Worm (Caenorhabditis elegans): Measurements from ENCODE around the gene rfk-1.

DNA sequence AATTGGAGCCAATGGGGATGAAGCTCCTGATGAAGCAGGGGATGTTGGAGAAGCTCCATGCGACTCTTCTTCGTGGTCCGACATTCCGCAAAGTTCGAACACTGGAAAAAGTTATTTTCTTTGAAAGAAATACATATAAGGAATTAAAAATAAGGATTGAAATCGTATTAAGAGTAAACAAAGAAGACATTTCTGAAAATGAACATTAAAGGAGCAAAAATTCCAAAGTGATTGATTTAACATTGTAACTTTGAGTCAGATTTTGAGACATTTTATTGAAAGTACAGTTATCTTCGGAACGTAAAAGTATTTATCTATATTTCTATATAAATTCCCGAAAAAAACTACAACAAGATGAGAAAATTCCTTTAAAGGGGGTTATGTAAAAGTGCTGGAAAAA is 15.3 kb upstream of the rfk-1 start, which contains the start of gene F13B12.1:
- no peak for TF ChIP-seq blmp-1 (tag; optimal IDR thresholded peaks at IDR 0.05)
- TF ChIP-seq ceh-83 (GFP tag; optimal IDR thresholded peaks at IDR 0.05) = no peak
- TF ChIP-seq sptf-1 (tag; optimal IDR thresholded peaks at IDR 0.05) = no peak

All from whole organism, mixed stage, embryonic.